Fruit fly (Drosophila melanogaster): ENCODE measurements around the gene bnb.

The bnb gene

DNA sequence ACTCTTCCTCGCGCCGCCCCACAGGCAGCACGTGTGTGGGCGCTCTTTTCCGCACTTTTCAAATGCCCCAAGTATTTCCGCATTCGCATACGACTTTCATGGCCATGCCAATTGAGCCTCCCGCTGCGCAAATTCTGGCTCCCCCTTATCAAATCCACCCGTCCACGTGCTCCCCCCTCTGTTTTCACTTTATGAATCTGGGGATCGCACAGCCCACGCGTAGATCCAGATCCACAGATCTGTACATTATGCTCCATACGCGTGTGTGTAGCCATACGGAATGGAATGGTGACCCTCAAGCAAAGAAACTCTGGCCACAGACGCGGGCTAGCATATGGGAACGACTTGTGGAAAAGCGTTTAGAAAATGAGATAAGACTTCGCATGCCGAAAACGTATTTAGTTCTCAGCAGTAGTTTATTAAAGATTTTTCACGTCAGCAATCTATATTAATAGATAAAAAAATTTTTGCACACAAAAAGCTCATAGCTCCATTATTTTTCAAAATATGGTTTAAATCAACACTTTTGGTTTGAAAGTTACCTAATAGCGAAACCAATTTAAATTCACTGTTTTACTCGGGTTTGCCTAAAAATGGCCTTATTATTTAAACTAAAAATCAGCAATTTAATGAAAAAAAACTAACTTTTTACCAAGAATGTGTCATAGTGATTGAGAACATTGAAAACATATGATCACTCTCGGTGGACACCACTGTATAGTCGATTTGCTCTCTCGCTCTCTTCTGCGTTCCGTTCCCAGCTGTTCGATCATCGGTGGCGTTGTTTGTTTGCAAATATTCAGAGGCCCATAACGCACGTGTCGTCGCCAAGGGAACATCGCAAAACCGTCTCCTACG is 7.9 kb downstream of the bnb start:
- TF ChIP-seq CG1620 (GFP tag; optimal IDR thresholded peaks at IDR 0.05) (no peak), CG33017 (tag; optimal IDR thresholded peaks at IDR 0.05) (no peak), cnc (optimal IDR thresholded peaks at IDR 0.05) (no peak), CG11617 (GFP tag; optimal IDR thresholded peaks at IDR 0.05) (peak; percentile 70), Hr96 (GFP tag; optimal IDR thresholded peaks at IDR 0.05) (peak; percentile 40), cic (GFP tag; optimal IDR thresholded peaks at IDR 0.05) (no peak), Crg-1 (GFP tag; optimal IDR thresholded peaks at IDR 0.05) (no peak), CG14711 (tag; optimal IDR thresholded peaks at IDR 0.05) (no peak), toe (GFP tag; optimal IDR thresholded peaks at IDR 0.05) (peak; percentile 0), pad (GFP tag; optimal IDR thresholded peaks at IDR 0.05) (no peak), Clk (GFP tag; optimal IDR thresholded peaks at IDR 0.05) (no peak), CG7045 (GFP tag; optimal IDR thresholded peaks at IDR 0.05) (peak; percentile 2), bab1 (GFP tag; optimal IDR thresholded peaks at IDR 0.05) (peak; percentile 76), tj (GFP tag; optimal IDR thresholded peaks at IDR 0.05) (peak; percentile 60), Mnt (GFP tag; optimal IDR thresholded peaks at IDR 0.05) (peak; percentile 80), CG12768 (GFP tag; optimal IDR thresholded peaks at IDR 0.05) (no peak), kay (GFP tag; ENCODE audit: borderline replicate concordance) (no peak), CG5204 (GFP tag; optimal IDR thresholded peaks at IDR 0.05) (peak; percentile 51), ovo (GFP tag; optimal IDR thresholded peaks at IDR 0.05) (no peak), CG7101 (tag; optimal IDR thresholded peaks at IDR 0.05) (peak; percentile 5)

DNA sequence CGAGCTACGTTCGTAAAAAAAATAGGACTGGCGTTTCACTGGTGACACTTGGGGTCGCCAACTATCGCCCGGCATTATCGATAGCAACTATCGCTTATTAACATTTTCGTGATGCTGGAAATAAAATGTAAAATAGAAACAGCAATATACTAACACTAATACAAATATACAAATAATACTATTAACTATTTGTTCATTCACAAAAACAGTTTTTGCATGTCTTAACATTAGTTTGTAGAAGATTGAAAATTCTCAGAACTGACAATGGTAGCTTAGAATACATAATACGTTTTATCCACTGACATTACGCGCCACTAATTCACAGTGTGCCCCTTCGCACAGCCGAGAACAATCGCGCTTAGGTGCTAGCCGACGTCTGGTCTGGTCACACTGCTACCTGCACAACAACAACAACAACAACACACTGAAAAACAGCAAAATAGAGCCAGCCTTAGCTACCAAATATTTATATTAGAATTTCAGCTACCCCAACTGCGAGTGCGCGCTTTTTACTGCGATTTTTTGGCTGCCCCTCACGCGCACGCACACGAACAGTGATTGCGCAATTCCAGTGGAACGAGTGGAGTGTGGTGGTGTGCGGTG is 9.2 kb downstream of the bnb start, which contains the start of the genes CG6961 and S6KL:
CG6961 (minus strand) TSS at position 68 of the 603 bp plus-strand sequence.
S6KL (plus strand) TSS at position 322 of the 603 bp plus-strand sequence.
- TF ChIP-seq cic (GFP tag; optimal IDR thresholded peaks at IDR 0.05) (no peak), tj (GFP tag; optimal IDR thresholded peaks at IDR 0.05) (peak; percentile 5), CG14711 (tag; optimal IDR thresholded peaks at IDR 0.05) (no peak), bab1 (GFP tag; optimal IDR thresholded peaks at IDR 0.05) (peak; percentile 22), CG1620 (GFP tag; optimal IDR thresholded peaks at IDR 0.05) (no peak), CG12768 (GFP tag; optimal IDR thresholded peaks at IDR 0.05) (no peak), toe (GFP tag; optimal IDR thresholded peaks at IDR 0.05) (peak; percentile 2), CG5204 (GFP tag; optimal IDR thresholded peaks at IDR 0.05) (peak; percentile 18), ovo (GFP tag; optimal IDR thresholded peaks at IDR 0.05) (no peak), Mnt (GFP tag; optimal IDR thresholded peaks at IDR 0.05) (no peak)

DNA sequence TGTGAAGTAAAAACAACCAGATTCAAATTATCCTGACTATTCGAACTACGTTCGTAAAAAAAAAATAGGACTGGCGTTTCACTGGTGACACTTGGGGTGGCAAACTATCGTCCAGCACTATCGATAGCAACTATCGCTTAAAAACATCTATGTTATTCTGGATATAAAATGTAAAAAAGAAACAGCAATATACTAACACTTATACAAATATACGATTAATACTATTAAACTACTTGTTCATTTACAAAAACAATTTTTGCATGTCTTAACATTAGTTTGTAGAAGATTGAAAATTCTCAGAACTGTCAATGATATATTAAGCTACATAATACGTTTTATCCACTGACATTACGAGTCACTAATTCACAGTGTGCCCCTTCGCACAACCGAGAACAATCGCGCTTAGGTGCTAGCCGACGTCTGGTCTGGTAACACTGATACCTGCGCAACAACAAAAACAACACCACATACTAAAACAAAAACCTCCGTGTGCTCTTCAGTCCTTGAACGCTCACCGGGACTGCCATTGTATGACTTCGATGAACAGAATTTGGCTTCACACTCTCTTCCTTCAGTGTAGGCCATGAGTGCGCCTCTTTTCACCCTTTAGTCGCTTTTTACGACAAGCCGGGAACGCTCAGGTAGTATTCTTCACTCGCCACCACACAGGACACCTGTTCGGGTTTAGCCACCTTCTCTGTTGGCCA is 13.9 kb downstream of the bnb start, which contains the start of gene CG18259:
CG18259 (minus strand) TSS at position 78 of the 707 bp plus-strand sequence.
- TF ChIP-seq Hr96 (GFP tag; optimal IDR thresholded peaks at IDR 0.05) (peak; percentile 30), CG5204 (GFP tag; optimal IDR thresholded peaks at IDR 0.05) (peak; percentile 1), kay (GFP tag; ENCODE audit: borderline replicate concordance) (no peak), CG1620 (GFP tag; optimal IDR thresholded peaks at IDR 0.05) (peak; percentile 10), CG7045 (GFP tag; optimal IDR thresholded peaks at IDR 0.05) (no peak), pad (GFP tag; optimal IDR thresholded peaks at IDR 0.05) (no peak), cnc (optimal IDR thresholded peaks at IDR 0.05) (no peak), CG33017 (tag; optimal IDR thresholded peaks at IDR 0.05) (no peak), CG7101 (tag; optimal IDR thresholded peaks at IDR 0.05) (no peak), CG12768 (GFP tag; optimal IDR thresholded peaks at IDR 0.05) (no peak), ovo (GFP tag; optimal IDR thresholded peaks at IDR 0.05) (no peak), CG11617 (GFP tag; optimal IDR thresholded peaks at IDR 0.05) (peak; percentile 11), Mnt (GFP tag; optimal IDR thresholded peaks at IDR 0.05) (no peak), bab1 (GFP tag; optimal IDR thresholded peaks at IDR 0.05) (no peak), Clk (GFP tag; optimal IDR thresholded peaks at IDR 0.05) (no peak), CG14711 (tag; optimal IDR thresholded peaks at IDR 0.05) (no peak), tj (GFP tag; optimal IDR thresholded peaks at IDR 0.05) (peak; percentile 19), toe (GFP tag; optimal IDR thresholded peaks at IDR 0.05) (peak; percentile 44), cic (GFP tag; optimal IDR thresholded peaks at IDR 0.05) (no peak), Crg-1 (GFP tag; optimal IDR thresholded peaks at IDR 0.05) (no peak)

DNA sequence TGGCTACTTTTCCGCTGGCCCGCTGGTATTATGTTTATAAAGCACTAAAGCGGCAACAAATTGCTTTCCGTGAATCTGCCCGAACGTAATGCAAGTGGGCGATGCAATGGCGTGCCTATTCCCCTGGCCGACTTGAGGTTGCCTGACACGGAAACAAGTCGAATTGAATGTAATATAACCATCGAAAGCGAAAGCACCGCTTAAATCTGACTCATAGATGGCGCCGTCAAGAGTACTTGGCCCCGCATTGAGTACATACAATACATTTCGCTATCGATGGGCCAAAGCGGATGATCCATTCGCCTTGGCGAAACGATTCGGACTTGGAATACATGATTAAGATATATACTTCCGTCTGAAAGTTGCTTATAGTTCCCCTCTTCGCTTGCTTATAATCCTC is 17.2 kb downstream of the bnb start:
- TF ChIP-seq CG11617 (GFP tag; optimal IDR thresholded peaks at IDR 0.05): no peak
- TF ChIP-seq CG1620 (GFP tag; optimal IDR thresholded peaks at IDR 0.05): no peak
- TF ChIP-seq ovo (GFP tag; optimal IDR thresholded peaks at IDR 0.05): no peak
- no peak for TF ChIP-seq Clk (GFP tag; optimal IDR thresholded peaks at IDR 0.05)
- TF ChIP-seq cic (GFP tag; optimal IDR thresholded peaks at IDR 0.05): no peak
- TF ChIP-seq cnc (optimal IDR thresholded peaks at IDR 0.05): no peak
- no peak for TF ChIP-seq CG33017 (tag; optimal IDR thresholded peaks at IDR 0.05)
- TF ChIP-seq tj (GFP tag; optimal IDR thresholded peaks at IDR 0.05): peak; percentile 23

DNA sequence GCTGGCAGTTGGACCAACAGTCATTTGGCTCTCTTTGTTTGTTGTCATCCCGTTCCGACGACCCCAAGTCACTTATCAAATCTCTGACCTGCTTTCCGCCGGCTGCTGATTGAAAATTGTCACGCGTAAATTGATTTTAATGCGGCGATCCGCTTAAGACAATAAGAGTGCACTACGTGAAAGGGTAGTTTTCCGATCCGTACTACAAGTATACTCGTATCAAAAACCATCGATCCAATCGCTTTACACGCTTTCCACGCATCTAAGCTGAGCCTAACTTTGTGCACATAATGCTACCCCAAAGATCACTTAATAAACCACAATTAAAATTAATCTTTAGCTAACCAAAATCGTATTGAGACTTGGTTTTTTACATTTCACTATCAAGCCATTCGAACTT is 17.8 kb downstream of the bnb start:
- no peak for TF ChIP-seq ovo (GFP tag; optimal IDR thresholded peaks at IDR 0.05)
- TF ChIP-seq CG7101 (tag; optimal IDR thresholded peaks at IDR 0.05): no peak
- no peak for TF ChIP-seq kay (GFP tag; ENCODE audit: borderline replicate concordance)
- TF ChIP-seq Crg-1 (GFP tag; optimal IDR thresholded peaks at IDR 0.05): no peak
- no peak for TF ChIP-seq CG5204 (GFP tag; optimal IDR thresholded peaks at IDR 0.05)
- TF ChIP-seq CG1620 (GFP tag; optimal IDR thresholded peaks at IDR 0.05): no peak
- no peak for TF ChIP-seq toe (GFP tag; optimal IDR thresholded peaks at IDR 0.05)
- no peak for TF ChIP-seq Hr96 (GFP tag; optimal IDR thresholded peaks at IDR 0.05)
- TF ChIP-seq tj (GFP tag; optimal IDR thresholded peaks at IDR 0.05): no peak
- no peak for TF ChIP-seq Mnt (GFP tag; optimal IDR thresholded peaks at IDR 0.05)
- TF ChIP-seq CG7045 (GFP tag; optimal IDR thresholded peaks at IDR 0.05): no peak
- no peak for TF ChIP-seq pad (GFP tag; optimal IDR thresholded peaks at IDR 0.05)
- no peak for TF ChIP-seq bab1 (GFP tag; optimal IDR thresholded peaks at IDR 0.05)
- TF ChIP-seq CG33017 (tag; optimal IDR thresholded peaks at IDR 0.05): no peak
- TF ChIP-seq cnc (optimal IDR thresholded peaks at IDR 0.05): no peak
- no peak for TF ChIP-seq cic (GFP tag; optimal IDR thresholded peaks at IDR 0.05)
- no peak for TF ChIP-seq CG12768 (GFP tag; optimal IDR thresholded peaks at IDR 0.05)
- TF ChIP-seq Clk (GFP tag; optimal IDR thresholded peaks at IDR 0.05): no peak
- no peak for TF ChIP-seq CG14711 (tag; optimal IDR thresholded peaks at IDR 0.05)

Measured in whole organism, adult.